Fruit fly (Drosophila melanogaster): ENCODE measurements around the gene CG7488.

DNA sequence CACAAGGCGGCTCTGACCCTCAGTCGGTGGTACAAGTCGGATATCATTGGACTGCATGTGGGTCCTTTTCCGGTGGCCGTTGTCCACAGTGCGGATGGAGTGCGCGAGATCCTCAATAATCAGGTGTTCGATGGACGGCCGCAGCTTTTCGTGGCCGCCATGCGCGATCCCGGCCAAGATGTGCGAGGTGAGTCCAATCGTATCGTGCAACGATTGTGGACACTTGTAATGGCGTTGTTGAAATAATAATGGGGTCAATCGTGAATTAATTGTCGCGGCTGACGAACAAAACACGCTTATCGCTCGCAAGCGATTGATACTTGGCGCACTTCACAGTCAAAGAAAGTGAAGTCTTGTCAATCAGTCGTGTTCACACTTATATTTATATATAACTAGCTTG is 31.4 kb upstream of the CG7488 start:
- TF ChIP-seq CG5180 (GFP tag; optimal IDR thresholded peaks at IDR 0.05) = no peak
- no peak for TF ChIP-seq CG34224 (GFP tag; IDR thresholded peaks at IDR 0.05; ENCODE audit: partially characterized antibody)
- no peak for TF ChIP-seq pnt (GFP tag; optimal IDR thresholded peaks at IDR 0.05)
- TF ChIP-seq CG7357 (GFP tag; IDR thresholded peaks at IDR 0.05) = no peak
- TF ChIP-seq CG1647 (GFP tag; optimal IDR thresholded peaks at IDR 0.05) = no peak
- TF ChIP-seq CG34422 (GFP tag; IDR thresholded peaks at IDR 0.05) = no peak
- TF ChIP-seq CG8089 (GFP tag; optimal IDR thresholded peaks at IDR 0.05) = no peak
- TF ChIP-seq CG30431 (GFP tag; optimal IDR thresholded peaks at IDR 0.05) = no peak
- no peak for TF ChIP-seq trh (GFP tag; optimal IDR thresholded peaks at IDR 0.05)
- no peak for TF ChIP-seq CG9437 (GFP tag; optimal IDR thresholded peaks at IDR 0.05)
- no peak for TF ChIP-seq CG2202 (tag; optimal IDR thresholded peaks at IDR 0.05)
- no peak for TF ChIP-seq dimm (GFP tag; IDR thresholded peaks at IDR 0.05)

Data from whole organism, embryonic.